Worm (Caenorhabditis elegans) whole organism, L4/young adult: ENCODE results near the gene paqr-3.

Source experiments
- W03F9.2 ChIP-seq: fragments of 150-350 bp; optimal IDR thresholded peaks from 2 replicates; lab custom pipeline; 2014; ENCODE audit warnings: missing biosample characterization, missing genetic modification characterization
- dao-5 ChIP-seq: sonication (generic microtip); optimal IDR thresholded peaks from 2 replicates; lab custom pipeline; 2016; ENCODE audit warnings: missing genotype, missing genetic modification characterization, moderate library complexity, missing compliant biosample characterization
- him-1 ChIP-seq: sonication (generic microtip); optimal IDR thresholded peaks from 2 replicates; lab custom pipeline; 2016; ENCODE audit warnings: missing genotype, missing genetic modification reagents, missing genetic modification characterization, missing compliant biosample characterization

paqr-3 gene

ce11 chrIV:14361189-14361588, 22.3 kb downstream of the paqr-3 start, which contains the start of gene ssu-2:
ssu-2 (plus strand) TSS chrIV:14361247.
- no peak for TF ChIP-seq dao-5
- no peak for TF ChIP-seq W03F9.2 (tag; lab: Kevin White, UChicago)
- TF ChIP-seq him-1 (tag; lab: Kevin White, UChicago), result no peak

- TF ChIP-seq him-1 (tag; lab: Kevin White, UChicago) (peak; percentile 23), W03F9.2 (tag; lab: Kevin White, UChicago) (no peak)
These were observed 27.4 kb downstream of the paqr-3 start for ce11 chrIV:14356120-14356519.

- no peak for TF ChIP-seq dao-5
- no peak for TF ChIP-seq W03F9.2 (tag; lab: Kevin White, UChicago)
- no peak for TF ChIP-seq him-1 (tag; lab: Kevin White, UChicago)
These were observed 32.8 kb downstream of the paqr-3 start, which contains the start of gene oac-56 for ce11 chrIV:14350651-14351050. oac-56 (minus strand) TSS chrIV:14350751.

ce11 chrIV:14343756-14344155, 39.7 kb downstream of the paqr-3 start, which contains the start of gene srlf-28:
srlf-28 (minus strand) TSS chrIV:14343856.
- TF ChIP-seq W03F9.2 (tag; lab: Kevin White, UChicago) (no peak), dao-5 (no peak), him-1 (tag; lab: Kevin White, UChicago) (no peak)

ce11 chrIV:14339657-14340056, 43.8 kb downstream of the paqr-3 start, which contains the start of gene Y67A10A.11:
Y67A10A.11 (plus strand) TSS chrIV:14339957.
- TF ChIP-seq dao-5, result no peak
- TF ChIP-seq W03F9.2 (tag; lab: Kevin White, UChicago), result no peak
- no peak for TF ChIP-seq him-1 (tag; lab: Kevin White, UChicago)

ce11 chrIV:14337757-14338156, 45.7 kb downstream of the paqr-3 start, which contains the start of gene Y67A10A.2:
Y67A10A.2 (plus strand) TSS chrIV:14338057.
- TF ChIP-seq W03F9.2 (tag; lab: Kevin White, UChicago), result no peak
- no peak for TF ChIP-seq dao-5
- TF ChIP-seq him-1 (tag; lab: Kevin White, UChicago), result no peak

ce11 chrIV:14335768-14336167, 47.7 kb downstream of the paqr-3 start:
- no peak for TF ChIP-seq dao-5
- TF ChIP-seq him-1 (tag; lab: Kevin White, UChicago), result no peak
- TF ChIP-seq W03F9.2 (tag; lab: Kevin White, UChicago), result no peak

ce11 chrIV:14334359-14334758, 49.1 kb downstream of the paqr-3 start, which contains the start of gene Y67A10A.3:
Y67A10A.3 (minus strand) TSS chrIV:14334459.
- TF ChIP-seq him-1 (tag; lab: Kevin White, UChicago) (no peak), W03F9.2 (tag; lab: Kevin White, UChicago) (no peak), dao-5 (no peak)
